Worm (Caenorhabditis elegans) whole organism, L4 larva: ENCODE data around the gene ZK470.14.

Source experiments
- ama-1 ChIP-seq: fragments of 150-350 bp; optimal IDR thresholded peaks from 2 replicates; lab custom pipeline; 2014; ENCODE audit warnings: inconsistent platforms, mixed read lengths
- hlh-30 ChIP-seq: sonication (generic microtip); optimal IDR thresholded peaks from 2 replicates; lab custom pipeline; 2017; ENCODE audit warnings: antibody characterized with exemption, mild to moderate bottlenecking, missing genetic modification characterization, missing compliant biosample characterization; ENCODE audit not compliant: insufficient read depth

ce11 chrX:4218174-4218573 lies 50.9 kb downstream of the ZK470.14 start, which contains the start of gene W01H2.2:
- no peak for TF ChIP-seq hlh-30
- no peak for TF ChIP-seq ama-1 (lab: Kevin White, UChicago)
